Fruit fly (Drosophila melanogaster) whole organism, embryonic: ENCODE measurements around the gene CG10874.

Source experiments
- Awh ChIP-seq: fragments of 200-800 bp; sonication (Bioruptor generic); IDR thresholded peaks from 2 replicates; pipeline ENCODE4, ENCODE4 v1.3.6; 2022; ENCODE audit warnings: missing biosample characterization, missing genetic modification characterization
- BtbVII ChIP-seq: fragments of 200-800 bp; sonication (Bioruptor generic); optimal IDR thresholded peaks from 3 replicates; lab custom pipeline; 2017; ENCODE audit warnings: missing biosample characterization, mild to moderate bottlenecking, missing genetic modification characterization
- CG11398 ChIP-seq: fragments of 200-800 bp; sonication (Bioruptor generic); optimal IDR thresholded peaks from 2 replicates; lab custom pipeline; 2016; ENCODE audit warnings: missing biosample characterization, missing genetic modification characterization
- CG11695 ChIP-seq: fragments of 200-800 bp; sonication (Bioruptor generic); IDR thresholded peaks from 3 replicates; pipeline ENCODE4 v1.3.6; 2022; ENCODE audit warnings: missing biosample characterization, missing genetic modification characterization
- CG12236 ChIP-seq: fragments of 200-800 bp; sonication (Bioruptor generic); optimal IDR thresholded peaks from 2 replicates; lab custom pipeline; 2016; ENCODE audit warnings: missing biosample characterization, missing genetic modification characterization
- CG12659 ChIP-seq: fragments of 200-800 bp; sonication (Bioruptor generic); optimal IDR thresholded peaks from 3 replicates; lab custom pipeline; 2017; ENCODE audit warnings: mild to moderate bottlenecking, missing biosample characterization, missing genetic modification reagents, missing genetic modification characterization
- CG12769 ChIP-seq: fragments of 200-800 bp; sonication (Bioruptor generic); optimal IDR thresholded peaks from 2 replicates; lab custom pipeline; 2019; ENCODE audit warnings: missing biosample characterization, mild to moderate bottlenecking, missing genetic modification characterization, moderate library complexity
- CG14860 ChIP-seq: fragments of 200-800 bp; sonication (Bioruptor generic); IDR thresholded peaks from 3 replicates; pipeline ENCODE4 v1.3.6; 2022; ENCODE audit warnings: missing biosample characterization, missing genetic modification characterization; ENCODE audit not compliant: partially characterized antibody
- CG1529 ChIP-seq: fragments of 200-800 bp; sonication (Bioruptor generic); optimal IDR thresholded peaks from 3 replicates; lab custom pipeline; 2018; ENCODE audit warnings: missing biosample characterization, missing genetic modification characterization
- CG31365 ChIP-seq: fragments of 200-800 bp; sonication (Bioruptor generic); optimal IDR thresholded peaks from 2 replicates; lab custom pipeline; 2018; ENCODE audit warnings: missing biosample characterization, mild to moderate bottlenecking, missing genetic modification characterization
- CG3726 ChIP-seq: fragments of 200-800 bp; sonication (Bioruptor generic); IDR thresholded peaks from 3 replicates; pipeline ENCODE4, ENCODE4 v1.3.6; 2022; ENCODE audit warnings: missing biosample characterization, missing genetic modification characterization
- CG7963 ChIP-seq: fragments of 200-800 bp; sonication (Bioruptor generic); IDR thresholded peaks from 3 replicates; pipeline ENCODE4 v1.3.6; 2022; ENCODE audit warnings: missing biosample characterization, missing genetic modification characterization; ENCODE audit not compliant: partially characterized antibody
- CG7987 ChIP-seq: fragments of 200-800 bp; sonication (Bioruptor generic); optimal IDR thresholded peaks from 2 replicates; lab custom pipeline; 2018; ENCODE audit warnings: missing biosample characterization, mild to moderate bottlenecking, missing genetic modification characterization, moderate library complexity
- CG9215 ChIP-seq: fragments of 200-800 bp; sonication (Bioruptor generic); IDR thresholded peaks from 2 replicates; pipeline ENCODE4 v1.3.6; 2022; ENCODE audit warnings: missing biosample characterization, missing genetic modification characterization
- D19A ChIP-seq: fragments of 200-800 bp; optimal IDR thresholded peaks from 3 replicates; lab custom pipeline; 2019; ENCODE audit warnings: missing biosample characterization, mild to moderate bottlenecking, missing genetic modification characterization, moderate library complexity
- Dip2 ChIP-seq: fragments of 200-800 bp; sonication (Bioruptor generic); IDR thresholded peaks from 2 replicates; pipeline ENCODE4 v1.3.6; 2022; ENCODE audit warnings: missing biosample characterization, missing genetic modification characterization
- Doc2 ChIP-seq: fragments of 200-800 bp; sonication (Bioruptor generic); IDR thresholded peaks from 2 replicates; pipeline ENCODE4 v1.3.6; 2022; ENCODE audit warnings: missing biosample characterization, missing genetic modification characterization
- Dref ChIP-seq: fragments of 200-800 bp; sonication (Bioruptor generic); IDR thresholded peaks from 2 replicates; pipeline ENCODE4 v1.3.6; 2022; ENCODE audit warnings: missing biosample characterization, missing genetic modification characterization
- E2f1 ChIP-seq: fragments of 200-800 bp; sonication (Bioruptor generic); IDR thresholded peaks from 2 replicates; pipeline ENCODE4 v1.3.6; 2022; ENCODE audit warnings: missing biosample characterization, missing genetic modification characterization
- ERR ChIP-seq: fragments of 200-800 bp; sonication (Bioruptor generic); optimal IDR thresholded peaks from 2 replicates; lab custom pipeline; 2016; ENCODE audit warnings: missing biosample characterization, missing genetic modification characterization
- Ets65A ChIP-seq: fragments of 200-800 bp; sonication (Bioruptor generic); peaks from one replicate; lab custom pipeline; 2016; ENCODE audit warnings: missing biosample characterization, missing genetic modification characterization
- Mad ChIP-seq: fragments of 200-800 bp; sonication (Bioruptor generic); optimal IDR thresholded peaks from 2 replicates; lab custom pipeline; 2016; ENCODE audit warnings: missing biosample characterization, missing genetic modification characterization
- Med ChIP-seq: fragments of 200-800 bp; sonication (Bioruptor generic); peaks from one replicate; lab custom pipeline; 2016; ENCODE audit warnings: missing biosample characterization, missing genetic modification characterization, mild to moderate bottlenecking, inconsistent platforms, moderate library complexity
- Nf-YB ChIP-seq: fragments of 200-800 bp; sonication (Bioruptor generic); optimal IDR thresholded peaks from 3 replicates; lab custom pipeline; 2019; ENCODE audit warnings: missing biosample characterization, mild to moderate bottlenecking, missing genetic modification characterization, moderate library complexity
- Opbp ChIP-seq: fragments of 200-800 bp; sonication (Bioruptor generic); IDR thresholded peaks from 3 replicates; pipeline ENCODE4 v1.3.6; 2022; ENCODE audit warnings: missing biosample characterization, missing genetic modification characterization; ENCODE audit not compliant: partially characterized antibody
- Optix ChIP-seq: fragments of 200-800 bp; sonication (Bioruptor generic); IDR thresholded peaks from 3 replicates; pipeline ENCODE4 v1.3.6; 2022; ENCODE audit warnings: missing biosample characterization, missing genetic modification characterization
- Usf ChIP-seq: fragments of 200-800 bp; sonication (Bioruptor generic); optimal IDR thresholded peaks from 2 replicates; lab custom pipeline; 2017; ENCODE audit warnings: missing genotype, missing biosample characterization, missing genetic modification characterization
- YL-1 ChIP-seq: fragments of 200-800 bp; sonication (Bioruptor generic); optimal IDR thresholded peaks from 3 replicates; lab custom pipeline; 2017; ENCODE audit warnings: missing biosample characterization, mild to moderate bottlenecking, missing genetic modification characterization
- ara ChIP-seq: fragments of 200-800 bp; sonication (Bioruptor generic); IDR thresholded peaks from 2 replicates; pipeline ENCODE4 v1.3.6; 2022; ENCODE audit warnings: missing biosample characterization, missing genetic modification characterization
- dan ChIP-seq: fragments of 200-800 bp; sonication (Bioruptor generic); IDR thresholded peaks from 2 replicates; pipeline ENCODE4 v1.3.6; 2022; ENCODE audit warnings: missing biosample characterization, missing genetic modification characterization
- danr ChIP-seq: fragments of 200-800 bp; sonication (Bioruptor generic); IDR thresholded peaks from 2 replicates; pipeline ENCODE4 v1.3.6; 2022; ENCODE audit warnings: missing biosample characterization, missing genetic modification characterization
- dmrt11E ChIP-seq: fragments of 200-800 bp; sonication (Bioruptor generic); optimal IDR thresholded peaks from 3 replicates; lab custom pipeline; 2018; ENCODE audit warnings: missing biosample characterization, mild to moderate bottlenecking, missing genetic modification characterization, moderate library complexity
- ftz-f1 ChIP-seq: fragments of 200-800 bp; sonication (Bioruptor generic); optimal IDR thresholded peaks from 2 replicates; lab custom pipeline; 2016; ENCODE audit warnings: missing biosample characterization, missing genetic modification characterization
- gem ChIP-seq: fragments of 200-800 bp; sonication (Bioruptor generic); optimal IDR thresholded peaks from 2 replicates; lab custom pipeline; 2019; ENCODE audit warnings: missing biosample characterization, mild to moderate bottlenecking, missing genetic modification characterization, moderate library complexity
- gro ChIP-seq: fragments of 200-800 bp; sonication (Bioruptor generic); optimal IDR thresholded peaks from 2 replicates; lab custom pipeline; 2016; ENCODE audit warnings: missing biosample characterization, missing genetic modification characterization
- inv ChIP-seq: fragments of 200-800 bp; sonication (Bioruptor generic); IDR thresholded peaks from 2 replicates; pipeline ENCODE4 v1.3.6; 2022; ENCODE audit warnings: missing biosample characterization, missing genetic modification characterization; ENCODE audit not compliant: partially characterized antibody
- lilli ChIP-seq: fragments of 200-800 bp; sonication (Bioruptor generic); optimal IDR thresholded peaks from 3 replicates; lab custom pipeline; 2016; ENCODE audit warnings: missing biosample characterization, missing genetic modification characterization
- lmd ChIP-seq: fragments of 200-800 bp; sonication (Bioruptor generic); IDR thresholded peaks from 2 replicates; pipeline ENCODE4 v1.3.6; 2022; ENCODE audit warnings: missing biosample characterization, missing genetic modification characterization
- mirr ChIP-seq: fragments of 200-800 bp; sonication (Bioruptor generic); optimal IDR thresholded peaks from 3 replicates; lab custom pipeline; 2018; ENCODE audit warnings: missing biosample characterization, mild to moderate bottlenecking, missing genetic modification characterization
- p53 ChIP-seq: fragments of 200-800 bp; sonication (Bioruptor generic); optimal IDR thresholded peaks from 2 replicates; lab custom pipeline; 2016; ENCODE audit warnings: missing biosample characterization, missing genetic modification characterization
- ro ChIP-seq: fragments of 200-800 bp; sonication (Bioruptor generic); IDR thresholded peaks from 2 replicates; pipeline ENCODE4 v1.3.6; 2022; ENCODE audit warnings: missing biosample characterization, missing genetic modification characterization
- run ChIP-seq: fragments of 200-800 bp; sonication (Bioruptor generic); optimal IDR thresholded peaks from 3 replicates; lab custom pipeline; 2018; ENCODE audit warnings: missing biosample characterization, mild to moderate bottlenecking, missing genetic modification characterization
- schlank ChIP-seq: fragments of 200-800 bp; sonication (Bioruptor generic); optimal IDR thresholded peaks from 2 replicates; lab custom pipeline; 2018; ENCODE audit warnings: missing biosample characterization, mild to moderate bottlenecking, missing genetic modification characterization
- slou ChIP-seq: fragments of 200-800 bp; sonication (Bioruptor generic); optimal IDR thresholded peaks from 3 replicates; lab custom pipeline; 2016; ENCODE audit warnings: missing biosample characterization, missing genetic modification characterization
- tin ChIP-seq: fragments of 200-800 bp; sonication (Bioruptor generic); optimal IDR thresholded peaks from 3 replicates; lab custom pipeline; 2016; ENCODE audit warnings: missing biosample characterization, missing genetic modification characterization
- tna ChIP-seq: fragments of 200-800 bp; sonication (Bioruptor generic); IDR thresholded peaks from 2 replicates; pipeline ENCODE4 v1.3.6; 2022; ENCODE audit warnings: missing biosample characterization, missing genetic modification characterization; ENCODE audit not compliant: partially characterized antibody
- toy ChIP-seq: fragments of 200-800 bp; sonication (Bioruptor generic); IDR thresholded peaks from 2 replicates; pipeline ENCODE4 v1.3.6; 2022; ENCODE audit warnings: missing biosample characterization, missing genetic modification characterization
- ttk ChIP-seq: fragments of 200-800 bp; sonication (Bioruptor generic); IDR thresholded peaks from 2 replicates; pipeline ENCODE4 v2.1.2; 2022; ENCODE audit warnings: missing biosample characterization, missing genetic modification characterization
- unc-4 ChIP-seq: fragments of 200-800 bp; sonication (Bioruptor generic); IDR thresholded peaks from 2 replicates; pipeline ENCODE4 v1.3.6; 2022; ENCODE audit warnings: missing biosample characterization, missing genetic modification characterization; ENCODE audit not compliant: partially characterized antibody
- wdn ChIP-seq: fragments of 200-800 bp; sonication (Bioruptor generic); IDR thresholded peaks from 2 replicates; pipeline ENCODE4 v1.3.6; 2022; ENCODE audit warnings: missing biosample characterization, missing genetic modification characterization
- yki ChIP-seq: fragments of >200 bp; optimal IDR thresholded peaks from 3 replicates; lab custom pipeline; 2018
- zfh2 ChIP-seq: fragments of 200-800 bp; sonication (Bioruptor generic); optimal IDR thresholded peaks from 2 replicates; lab custom pipeline; 2016; ENCODE audit warnings: missing biosample characterization, missing genetic modification characterization

Gene CG10874

DNA sequence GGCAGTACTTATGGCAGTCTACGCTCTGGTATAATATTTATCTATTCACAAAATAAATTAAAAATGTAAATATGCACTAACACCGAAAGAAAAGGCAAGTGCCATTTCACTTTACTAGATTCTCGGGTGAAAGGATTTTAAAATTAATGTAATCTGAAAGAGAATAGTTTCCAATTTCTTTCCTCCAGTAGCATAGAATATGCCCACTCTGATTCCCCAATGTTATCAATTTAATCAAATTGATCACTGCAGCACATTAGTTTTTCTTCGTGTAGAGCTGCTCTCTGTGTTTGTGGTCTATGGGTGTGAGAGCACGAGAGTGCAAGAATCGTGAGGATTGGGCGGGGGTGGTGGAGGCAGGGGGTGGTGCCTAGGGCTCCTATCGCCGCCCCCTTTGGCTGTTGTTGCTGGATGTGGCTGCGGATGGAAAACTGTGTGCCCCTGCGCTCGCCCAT is 8.9 kb upstream of the CG10874 start (continued):
- TF ChIP-seq p53 (GFP tag; lab: Kevin White, UChicago) = peak; percentile 33
- TF ChIP-seq ERR = peak; percentile 24
- no peak for TF ChIP-seq ftz-f1 (GFP tag; lab: Kevin White, UChicago)
- peak; percentile 66 for TF ChIP-seq Nf-YB (GFP tag; lab: Kevin White, UChicago)
- TF ChIP-seq D19A (tag; lab: Kevin White, UChicago) = peak; percentile 85
- TF ChIP-seq Ets65A (GFP tag; lab: Kevin White, UChicago) = peak; percentile 94
- peak; percentile 18 for TF ChIP-seq CG31365 (tag; lab: Kevin White, UChicago)
- peak; percentile 59 for TF ChIP-seq CG7987 (GFP tag; lab: Kevin White, UChicago)
- no peak for TF ChIP-seq Opbp (GFP tag; lab: Robert Waterston, UW)
- TF ChIP-seq BtbVII (GFP tag; lab: Kevin White, UChicago) = peak; percentile 71
- TF ChIP-seq CG7963 (GFP tag; lab: Robert Waterston, UW) = no peak
- TF ChIP-seq E2f1 (GFP tag; lab: Robert Waterston, UW) = peak; percentile 73
- TF ChIP-seq CG3726 = peak; percentile 43; the same call in 1 of the 3 replicates
- TF ChIP-seq Dref (GFP tag; lab: Robert Waterston, UW) = no peak
- TF ChIP-seq ro (GFP tag; lab: Robert Waterston, UW) = no peak
- no peak; the same call in 2 of the 3 replicates for TF ChIP-seq CG14860 (GFP tag; lab: Robert Waterston, UW)
- TF ChIP-seq Optix (GFP tag; lab: Robert Waterston, UW) = peak; percentile 75
- no peak for TF ChIP-seq toy (GFP tag; lab: Robert Waterston, UW)
- peak; percentile 45 for TF ChIP-seq ttk
- peak; percentile 54 for TF ChIP-seq lilli (GFP tag; lab: Kevin White, UChicago)
- TF ChIP-seq wdn (GFP tag; lab: Robert Waterston, UW) = no peak
- TF ChIP-seq inv (GFP tag; lab: Robert Waterston, UW) = no peak
- peak; percentile 55 for TF ChIP-seq CG11398
- TF ChIP-seq run (tag; lab: Kevin White, UChicago) = peak; percentile 66
- TF ChIP-seq dan (GFP tag; lab: Robert Waterston, UW) = no peak
- TF ChIP-seq slou (GFP tag; lab: Kevin White, UChicago) = peak; percentile 53
- TF ChIP-seq gem (tag; lab: Kevin White, UChicago) = peak; percentile 91
- TF ChIP-seq CG9215 (GFP tag; lab: Robert Waterston, UW) = peak; percentile 28; the same call in 1 of the 2 replicates
- peak; percentile 15 for TF ChIP-seq YL-1 (GFP tag; lab: Kevin White, UChicago)
- TF ChIP-seq Usf = peak; percentile 67
- TF ChIP-seq CG1529 = peak; percentile 91
- no peak for TF ChIP-seq schlank
- peak; percentile 95 for TF ChIP-seq dmrt11E
- TF ChIP-seq Awh (GFP tag; lab: Robert Waterston, UW) = peak; percentile 66
- no peak for TF ChIP-seq Doc2 (GFP tag; lab: Robert Waterston, UW)
- no peak for TF ChIP-seq yki (lab: Kevin White, UChicago)
- TF ChIP-seq tin (GFP tag; lab: Kevin White, UChicago) = peak; percentile 74
- peak; percentile 42 for TF ChIP-seq Mad (GFP tag; lab: Kevin White, UChicago)
- peak; percentile 71 for TF ChIP-seq CG12659 (GFP tag; lab: Kevin White, UChicago)
- TF ChIP-seq danr (GFP tag; lab: Robert Waterston, UW) = peak; percentile 61; the same call in 1 of the 2 replicates
- no peak for TF ChIP-seq mirr (GFP tag; lab: Kevin White, UChicago)
- no peak for TF ChIP-seq CG12769 (tag; lab: Kevin White, UChicago)
- TF ChIP-seq tna = no peak
- TF ChIP-seq CG12236 (GFP tag; lab: Kevin White, UChicago) = peak; percentile 67
- peak; percentile 54; the same call in 1 of the 3 replicates for TF ChIP-seq CG11695 (GFP tag; lab: Robert Waterston, UW)
- TF ChIP-seq ara (GFP tag; lab: Robert Waterston, UW) = peak; percentile 88
- no peak for TF ChIP-seq zfh2 (GFP tag; lab: Kevin White, UChicago)
- no peak for TF ChIP-seq unc-4 (GFP tag; lab: Robert Waterston, UW)
- peak; percentile 68; the same call in 1 of the 2 replicates for TF ChIP-seq lmd (GFP tag; lab: Robert Waterston, UW)
- peak; percentile 91 for TF ChIP-seq Med (GFP tag; lab: Kevin White, UChicago)
- no peak for TF ChIP-seq Dip2
- no peak for TF ChIP-seq gro (GFP tag; lab: Kevin White, UChicago)
